Fruit fly (Drosophila melanogaster): ENCODE measurements around the gene CG10333.

Gene CG10333

dm6 chr2L:18606642-18607041 lies at the start of gene CG10333:
Gene CG10333 (plus strand): TSS chr2L:18606832.
- no peak for TF ChIP-seq CG33017 (tag; optimal IDR thresholded peaks at IDR 0.05)
- TF ChIP-seq bab1 (GFP tag; optimal IDR thresholded peaks at IDR 0.05) = peak; percentile 11

DNA sequence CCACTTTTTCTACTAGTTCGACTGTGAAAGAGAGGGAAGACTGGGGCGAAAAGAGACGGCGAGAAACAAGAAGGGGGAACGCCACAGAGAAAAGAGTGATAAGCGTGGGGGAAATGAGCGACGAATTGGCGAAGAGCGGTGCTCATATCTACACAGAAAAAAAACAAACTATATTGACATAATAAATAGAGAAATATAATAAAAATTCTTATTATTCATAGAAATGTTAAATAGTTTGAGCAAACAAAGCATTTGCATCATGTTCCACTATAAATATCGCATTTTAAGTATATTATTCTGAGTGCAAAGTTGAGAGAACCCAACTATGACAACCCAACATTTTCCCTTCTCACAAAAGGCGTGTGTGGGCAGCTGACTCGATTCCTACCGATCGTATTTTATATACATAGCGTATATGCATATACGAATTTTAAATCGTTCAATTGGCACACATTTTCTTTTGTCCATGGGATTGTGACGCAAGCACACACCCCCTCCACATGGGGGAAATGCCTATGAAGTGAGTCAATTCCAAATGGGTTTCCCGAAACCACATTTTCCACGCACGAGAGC lies 48.6 kb upstream of the CG10333 start:
- TF ChIP-seq tj (GFP tag; optimal IDR thresholded peaks at IDR 0.05) (peak; percentile 23), CG7045 (GFP tag; optimal IDR thresholded peaks at IDR 0.05) (peak; percentile 52), toe (GFP tag; optimal IDR thresholded peaks at IDR 0.05) (no peak), CG11617 (GFP tag; optimal IDR thresholded peaks at IDR 0.05) (peak; percentile 53), kay (GFP tag; ENCODE audit: borderline replicate concordance) (peak; percentile 70), cic (GFP tag; optimal IDR thresholded peaks at IDR 0.05) (peak; percentile 6), CG1620 (GFP tag; optimal IDR thresholded peaks at IDR 0.05) (no peak), CG12768 (GFP tag; optimal IDR thresholded peaks at IDR 0.05) (peak; percentile 32), CG5204 (GFP tag; optimal IDR thresholded peaks at IDR 0.05) (peak; percentile 27), pad (GFP tag; optimal IDR thresholded peaks at IDR 0.05) (no peak), Mnt (GFP tag; optimal IDR thresholded peaks at IDR 0.05) (no peak), CG7101 (tag; optimal IDR thresholded peaks at IDR 0.05) (peak; percentile 66), Hr96 (GFP tag; optimal IDR thresholded peaks at IDR 0.05) (no peak), ovo (GFP tag; optimal IDR thresholded peaks at IDR 0.05) (no peak), CG33017 (tag; optimal IDR thresholded peaks at IDR 0.05) (peak; percentile 70), cnc (optimal IDR thresholded peaks at IDR 0.05) (no peak), CG14711 (tag; optimal IDR thresholded peaks at IDR 0.05) (peak; percentile 65), Clk (GFP tag; optimal IDR thresholded peaks at IDR 0.05) (no peak), Crg-1 (GFP tag; optimal IDR thresholded peaks at IDR 0.05) (peak; percentile 24), bab1 (GFP tag; optimal IDR thresholded peaks at IDR 0.05) (peak; percentile 47)

- no peak for TF ChIP-seq CG7045 (GFP tag; optimal IDR thresholded peaks at IDR 0.05)
- TF ChIP-seq Crg-1 (GFP tag; optimal IDR thresholded peaks at IDR 0.05) = no peak
- no peak for TF ChIP-seq bab1 (GFP tag; optimal IDR thresholded peaks at IDR 0.05)
- TF ChIP-seq pad (GFP tag; optimal IDR thresholded peaks at IDR 0.05) = no peak
- TF ChIP-seq cic (GFP tag; optimal IDR thresholded peaks at IDR 0.05) = no peak
- no peak for TF ChIP-seq CG5204 (GFP tag; optimal IDR thresholded peaks at IDR 0.05)
- no peak for TF ChIP-seq cnc (optimal IDR thresholded peaks at IDR 0.05)
- TF ChIP-seq CG33017 (tag; optimal IDR thresholded peaks at IDR 0.05) = no peak
- no peak for TF ChIP-seq CG14711 (tag; optimal IDR thresholded peaks at IDR 0.05)
- TF ChIP-seq kay (GFP tag; ENCODE audit: borderline replicate concordance) = no peak
- TF ChIP-seq Mnt (GFP tag; optimal IDR thresholded peaks at IDR 0.05) = no peak
- TF ChIP-seq Clk (GFP tag; optimal IDR thresholded peaks at IDR 0.05) = no peak
- TF ChIP-seq CG7101 (tag; optimal IDR thresholded peaks at IDR 0.05) = no peak
- no peak for TF ChIP-seq CG12768 (GFP tag; optimal IDR thresholded peaks at IDR 0.05)
- no peak for TF ChIP-seq Hr96 (GFP tag; optimal IDR thresholded peaks at IDR 0.05)
- no peak for TF ChIP-seq toe (GFP tag; optimal IDR thresholded peaks at IDR 0.05)
- TF ChIP-seq CG11617 (GFP tag; optimal IDR thresholded peaks at IDR 0.05) = no peak
- TF ChIP-seq tj (GFP tag; optimal IDR thresholded peaks at IDR 0.05) = no peak
- TF ChIP-seq ovo (GFP tag; optimal IDR thresholded peaks at IDR 0.05) = no peak
- no peak for TF ChIP-seq CG1620 (GFP tag; optimal IDR thresholded peaks at IDR 0.05)
Measured at dm6 chr2L:18559084-18559483, 47.5 kb upstream of the CG10333 start.

DNA sequence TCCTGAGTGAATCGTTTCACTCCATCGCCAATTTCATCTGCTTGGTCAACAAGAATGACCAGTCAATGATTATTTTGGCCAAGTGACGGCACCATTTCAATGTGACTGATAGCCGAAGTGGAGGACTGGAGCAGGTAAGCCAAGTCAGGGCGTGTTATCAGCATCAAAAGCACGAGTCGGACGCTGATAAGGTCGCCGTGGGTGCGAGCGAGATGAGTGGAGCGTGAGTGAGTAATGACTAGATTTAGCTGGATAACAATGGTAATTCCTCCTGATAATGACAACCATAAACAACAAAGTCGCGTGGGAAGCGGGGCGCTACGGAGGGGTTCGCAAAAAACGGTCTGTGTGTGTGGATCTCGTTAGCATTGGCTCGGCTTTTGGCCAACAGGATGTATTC lies 45.6 kb upstream of the CG10333 start:
- TF ChIP-seq cnc (optimal IDR thresholded peaks at IDR 0.05) (no peak), kay (GFP tag; ENCODE audit: borderline replicate concordance) (peak; percentile 56), cic (GFP tag; optimal IDR thresholded peaks at IDR 0.05) (peak; percentile 17), CG1620 (GFP tag; optimal IDR thresholded peaks at IDR 0.05) (no peak)

- TF ChIP-seq CG5204 (GFP tag; optimal IDR thresholded peaks at IDR 0.05) (no peak), CG14711 (tag; optimal IDR thresholded peaks at IDR 0.05) (no peak), bab1 (GFP tag; optimal IDR thresholded peaks at IDR 0.05) (no peak), pad (GFP tag; optimal IDR thresholded peaks at IDR 0.05) (peak; percentile 86), ovo (GFP tag; optimal IDR thresholded peaks at IDR 0.05) (no peak), tj (GFP tag; optimal IDR thresholded peaks at IDR 0.05) (peak; percentile 8), Clk (GFP tag; optimal IDR thresholded peaks at IDR 0.05) (no peak), Mnt (GFP tag; optimal IDR thresholded peaks at IDR 0.05) (peak; percentile 41), CG7101 (tag; optimal IDR thresholded peaks at IDR 0.05) (no peak), kay (GFP tag; ENCODE audit: borderline replicate concordance) (no peak), CG33017 (tag; optimal IDR thresholded peaks at IDR 0.05) (no peak), CG12768 (GFP tag; optimal IDR thresholded peaks at IDR 0.05) (peak; percentile 36), CG1620 (GFP tag; optimal IDR thresholded peaks at IDR 0.05) (no peak), CG7045 (GFP tag; optimal IDR thresholded peaks at IDR 0.05) (no peak), cnc (optimal IDR thresholded peaks at IDR 0.05) (no peak), cic (GFP tag; optimal IDR thresholded peaks at IDR 0.05) (no peak), Crg-1 (GFP tag; optimal IDR thresholded peaks at IDR 0.05) (no peak), CG11617 (GFP tag; optimal IDR thresholded peaks at IDR 0.05) (no peak), toe (GFP tag; optimal IDR thresholded peaks at IDR 0.05) (no peak), Hr96 (GFP tag; optimal IDR thresholded peaks at IDR 0.05) (no peak)
Measured at dm6 chr2L:18561522-18562119, 45.0 kb upstream of the CG10333 start.

dm6 chr2L:18562573-18562972 lies 44.1 kb upstream of the CG10333 start:
- TF ChIP-seq kay (GFP tag; ENCODE audit: borderline replicate concordance) (peak; percentile 33), CG7101 (tag; optimal IDR thresholded peaks at IDR 0.05) (no peak)
